Fruit fly (Drosophila melanogaster): ENCODE data around the gene Sfp24C1.

Gene Sfp24C1

DNA sequence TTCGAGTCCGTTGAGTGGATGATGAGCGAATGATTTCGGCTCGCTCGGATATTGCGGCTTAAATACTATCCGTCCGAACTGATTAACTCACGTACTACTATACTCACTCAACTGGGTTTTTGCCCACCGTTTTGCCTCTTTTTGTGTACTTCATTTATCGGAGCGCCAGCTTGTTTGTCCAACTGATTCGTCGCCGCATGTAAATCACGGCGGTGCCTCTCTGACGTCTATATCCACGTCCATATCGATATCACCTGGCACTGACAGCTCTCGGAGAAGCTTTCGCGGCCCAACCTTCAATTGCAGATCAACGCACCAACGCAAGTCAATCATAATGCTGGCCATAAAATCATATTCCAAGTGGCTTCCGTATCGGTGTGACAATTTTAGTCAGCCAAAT lies 2.7 kb upstream of the Sfp24C1 start, which contains the start of gene CG3604:
TSS of gene CG3604 (minus strand) at position 101 of the 400 bp plus-strand sequence.
- TF ChIP-seq cad (GFP tag; optimal IDR thresholded peaks at IDR 0.05): no peak
- peak in 1 of 2 experiments; percentile 14 for TF ChIP-seq Eip74EF (GFP tag; optimal IDR thresholded peaks at IDR 0.05)

DNA sequence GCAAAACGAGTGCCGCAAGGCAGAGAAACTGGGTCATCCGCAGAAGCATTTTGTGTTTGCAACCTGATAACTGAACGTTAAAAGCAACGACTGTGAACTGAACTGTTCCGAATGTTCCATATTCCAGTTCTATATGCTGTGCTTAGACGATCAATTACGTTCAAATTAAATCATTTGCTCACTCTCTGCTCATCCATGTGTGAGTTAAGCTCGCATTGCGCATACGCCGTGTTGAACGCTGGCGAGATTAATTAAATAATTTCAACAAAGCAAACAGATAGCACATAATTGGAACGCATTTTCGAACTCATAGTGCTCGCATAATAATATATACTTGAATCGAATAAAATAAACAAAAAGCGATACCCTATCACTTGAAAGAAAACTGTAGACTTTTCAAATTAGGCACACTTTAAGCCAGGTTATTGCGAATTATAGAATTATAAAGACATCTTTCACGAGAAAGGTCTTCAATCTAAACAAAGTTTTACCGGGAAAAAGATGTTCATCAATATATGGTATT lies 1.4 kb upstream of the Sfp24C1 start, which contains the start of the genes CG10031 and CG42464:
TSS of gene CG10031 (minus strand) at position 101 of the 523 bp plus-strand sequence.
TSS of gene CG42464 (plus strand) at position 473 of the 523 bp plus-strand sequence.
- TF ChIP-seq bigmax (GFP tag; optimal IDR thresholded peaks at IDR 0.05) (no peak), Camta (GFP tag; optimal IDR thresholded peaks at IDR 0.05) (no peak), CG34376 (GFP tag; optimal IDR thresholded peaks at IDR 0.05) (peak; percentile 26), CG5245 (GFP tag; optimal IDR thresholded peaks at IDR 0.05) (no peak), Dek (tag; optimal IDR thresholded peaks at IDR 0.05) (no peak), sd (tag; optimal IDR thresholded peaks at IDR 0.05) (no peak), CG4730 (GFP tag; IDR thresholded peaks at IDR 0.05) (no peak), Hr78 (GFP tag; optimal IDR thresholded peaks at IDR 0.05) (no peak), Pdp1 (GFP tag; optimal IDR thresholded peaks at IDR 0.05) (peak in 1 of 2 experiments; percentile 42), Side (GFP tag; optimal IDR thresholded peaks at IDR 0.05) (no peak), CG11093 (GFP tag; IDR thresholded peaks at IDR 0.05) (no peak), CG15514 (GFP tag; optimal IDR thresholded peaks at IDR 0.05) (peak; percentile 56), HHEX (GFP tag; optimal IDR thresholded peaks at IDR 0.05) (no peak), CG9727 (GFP tag; optimal IDR thresholded peaks at IDR 0.05) (no peak), so (GFP tag; IDR thresholded peaks at IDR 0.05) (no peak), CG18476 (GFP tag; optimal IDR thresholded peaks at IDR 0.05) (no peak), Doc3 (GFP tag; IDR thresholded peaks at IDR 0.05; ENCODE audit: partially characterized antibody) (no peak), CG32767 (GFP tag; IDR thresholded peaks at IDR 0.05) (no peak)

DNA sequence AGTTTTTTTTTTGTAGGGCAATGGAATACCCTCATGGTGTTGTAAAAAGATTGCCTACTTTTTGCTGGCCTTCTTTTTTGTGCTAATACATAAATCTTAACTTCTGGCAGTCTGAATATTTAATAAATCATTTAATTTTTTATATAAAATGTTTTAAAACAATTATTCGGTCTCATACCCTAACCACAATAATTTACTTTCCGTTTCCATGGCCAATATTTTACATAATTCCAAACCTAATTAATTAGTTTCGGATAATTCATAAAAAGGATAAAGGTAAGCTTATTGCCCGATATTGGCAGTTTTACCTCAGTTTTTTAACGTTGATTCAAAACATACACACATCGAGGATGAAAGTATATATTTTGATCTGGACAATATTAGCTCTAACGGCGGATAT lies 579 bp upstream of the Sfp24C1 start, which contains the start of gene CG42465:
TSS of gene CG42465 (plus strand) at position 301 of the 400 bp plus-strand sequence.
- TF ChIP-seq run (tag; optimal IDR thresholded peaks at IDR 0.05) (no peak), sob (GFP tag; IDR thresholded peaks at IDR 0.05) (no peak), sug (tag; optimal IDR thresholded peaks at IDR 0.05) (no peak), CG3838 (GFP tag; optimal IDR thresholded peaks at IDR 0.05) (no peak), Xbp1 (GFP tag; optimal IDR thresholded peaks at IDR 0.05) (no peak)

DNA sequence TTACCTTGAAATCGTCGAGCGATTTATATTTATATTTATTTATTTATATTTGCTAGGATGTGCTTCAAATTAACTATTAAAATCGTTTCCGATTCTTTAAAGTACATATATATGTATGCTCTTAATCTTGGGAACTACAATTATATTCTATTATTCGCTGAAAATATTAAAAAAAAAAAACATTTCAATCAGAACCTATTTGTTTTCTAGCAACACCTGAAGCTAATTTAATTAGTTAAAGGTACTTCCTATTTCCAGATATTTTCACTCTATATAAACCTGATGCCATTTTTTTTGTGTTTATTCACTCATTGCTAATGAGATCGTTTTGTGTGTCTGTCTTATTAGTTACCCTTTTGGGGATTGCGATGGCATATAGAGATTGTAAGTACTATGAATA lies 516 bp downstream of the Sfp24C1 start, which contains the start of gene CG42467:
TSS of gene CG42467 (plus strand) at position 301 of the 400 bp plus-strand sequence.
- TF ChIP-seq Ada2b (GFP tag; IDR thresholded peaks at IDR 0.05): no peak
- no peak for TF ChIP-seq CG14860 (GFP tag; IDR thresholded peaks at IDR 0.05; ENCODE audit: partially characterized antibody)
- TF ChIP-seq CG18764 (GFP tag; optimal IDR thresholded peaks at IDR 0.05): no peak
- TF ChIP-seq vfl (GFP tag; optimal IDR thresholded peaks at IDR 0.05): no peak
- TF ChIP-seq Opbp (GFP tag; IDR thresholded peaks at IDR 0.05; ENCODE audit: partially characterized antibody): no peak
- TF ChIP-seq oc (tag; optimal IDR thresholded peaks at IDR 0.05): no peak
- no peak for TF ChIP-seq Deaf1 (tag; optimal IDR thresholded peaks at IDR 0.05)
- no peak for TF ChIP-seq CG18262 (tag; optimal IDR thresholded peaks at IDR 0.05)

DNA sequence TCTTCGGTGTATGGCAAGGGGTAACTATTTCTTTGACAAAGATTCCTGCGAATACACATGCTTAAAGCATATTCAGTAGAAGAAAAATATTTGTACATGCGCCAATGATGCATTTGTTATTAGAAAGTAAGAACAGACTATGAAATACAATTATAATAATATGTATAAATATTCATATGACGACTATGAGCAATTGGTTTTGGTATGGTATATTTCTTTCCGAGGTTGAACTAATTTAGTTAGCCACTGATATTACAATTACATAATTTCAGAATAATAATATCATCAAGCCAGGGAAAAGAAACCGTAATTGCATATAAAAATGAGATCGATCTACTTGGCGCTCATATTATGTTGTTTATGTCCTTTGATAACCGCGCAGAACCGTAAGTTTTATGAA lies 1.1 kb downstream of the Sfp24C1 start, which contains the start of gene CG43145:
TSS of gene CG43145 (plus strand) at position 301 of the 400 bp plus-strand sequence.
- TF ChIP-seq phol (tag; optimal IDR thresholded peaks at IDR 0.05) (no peak), Trl (optimal IDR thresholded peaks at IDR 0.05) (no peak), Trl (GFP tag; optimal IDR thresholded peaks at IDR 0.05) (no peak), CkIIα-i1 (GFP tag; IDR thresholded peaks at IDR 0.05) (no peak), NFAT (GFP tag; IDR thresholded peaks at IDR 0.05) (no peak), kni (GFP tag; optimal IDR thresholded peaks at IDR 0.05) (no peak), ac (GFP tag; optimal IDR thresholded peaks at IDR 0.05) (no peak), CG8290 (GFP tag; optimal IDR thresholded peaks at IDR 0.05) (no peak), CG8290 (tag; optimal IDR thresholded peaks at IDR 0.05) (no peak), CG34376 (GFP tag; optimal IDR thresholded peaks at IDR 0.05) (no peak), luna (GFP tag; optimal IDR thresholded peaks at IDR 0.05) (no peak), Xbp1 (GFP tag; optimal IDR thresholded peaks at IDR 0.05) (no peak), CG7987 (GFP tag; optimal IDR thresholded peaks at IDR 0.05) (no peak), en (GFP tag; optimal IDR thresholded peaks at IDR 0.05) (no peak)
